Fruit fly (Drosophila melanogaster): Measurements from ENCODE around the gene Ir87a.

The Ir87a gene

dm6 chr3R:13419979-13420378, at the start of gene Ir87a:
Gene Ir87a, plus strand, starts transcription at chr3R:13420279.
- TF ChIP-seq cic (GFP tag; optimal IDR thresholded peaks at IDR 0.05), result no peak
- no peak for TF ChIP-seq cnc (optimal IDR thresholded peaks at IDR 0.05)
- TF ChIP-seq Mnt (GFP tag; optimal IDR thresholded peaks at IDR 0.05), result no peak
- TF ChIP-seq CG7101 (tag; optimal IDR thresholded peaks at IDR 0.05), result no peak
- no peak for TF ChIP-seq ovo (GFP tag; optimal IDR thresholded peaks at IDR 0.05)
- no peak for TF ChIP-seq CG33017 (tag; optimal IDR thresholded peaks at IDR 0.05)
- TF ChIP-seq Crg-1 (GFP tag; optimal IDR thresholded peaks at IDR 0.05), result no peak
- TF ChIP-seq bab1 (GFP tag; optimal IDR thresholded peaks at IDR 0.05), result no peak
- TF ChIP-seq CG14711 (tag; optimal IDR thresholded peaks at IDR 0.05), result no peak
- no peak for TF ChIP-seq CG7045 (GFP tag; optimal IDR thresholded peaks at IDR 0.05)
- no peak for TF ChIP-seq CG12768 (GFP tag; optimal IDR thresholded peaks at IDR 0.05)
- TF ChIP-seq kay (GFP tag; ENCODE audit: borderline replicate concordance), result no peak
- no peak for TF ChIP-seq Clk (GFP tag; optimal IDR thresholded peaks at IDR 0.05)

- TF ChIP-seq Hr96 (GFP tag; optimal IDR thresholded peaks at IDR 0.05) (no peak), CG33017 (tag; optimal IDR thresholded peaks at IDR 0.05) (peak; percentile 50), cic (GFP tag; optimal IDR thresholded peaks at IDR 0.05) (no peak), CG14711 (tag; optimal IDR thresholded peaks at IDR 0.05) (no peak), Mnt (GFP tag; optimal IDR thresholded peaks at IDR 0.05) (no peak), bab1 (GFP tag; optimal IDR thresholded peaks at IDR 0.05) (no peak), tj (GFP tag; optimal IDR thresholded peaks at IDR 0.05) (no peak), toe (GFP tag; optimal IDR thresholded peaks at IDR 0.05) (no peak), CG11617 (GFP tag; optimal IDR thresholded peaks at IDR 0.05) (peak; percentile 3), CG12768 (GFP tag; optimal IDR thresholded peaks at IDR 0.05) (no peak), CG5204 (GFP tag; optimal IDR thresholded peaks at IDR 0.05) (no peak), CG7045 (GFP tag; optimal IDR thresholded peaks at IDR 0.05) (no peak), CG7101 (tag; optimal IDR thresholded peaks at IDR 0.05) (peak; percentile 19), pad (GFP tag; optimal IDR thresholded peaks at IDR 0.05) (no peak), Clk (GFP tag; optimal IDR thresholded peaks at IDR 0.05) (no peak), kay (GFP tag; ENCODE audit: borderline replicate concordance) (no peak)
These were observed 48.0 kb upstream of the Ir87a start, which contains the start of the genes Lip3 and CG34309 for dm6 chr3R:13371840-13372680. Gene Lip3, minus strand, starts transcription at chr3R:13371904. Gene CG34309, plus strand, starts transcription at chr3R:13372630.

dm6 chr3R:13374913-13375312, 45.2 kb upstream of the Ir87a start:
- TF ChIP-seq CG7045 (GFP tag; optimal IDR thresholded peaks at IDR 0.05), result no peak
- no peak for TF ChIP-seq toe (GFP tag; optimal IDR thresholded peaks at IDR 0.05)
- no peak for TF ChIP-seq tj (GFP tag; optimal IDR thresholded peaks at IDR 0.05)
- no peak for TF ChIP-seq ovo (GFP tag; optimal IDR thresholded peaks at IDR 0.05)
- TF ChIP-seq cnc (optimal IDR thresholded peaks at IDR 0.05), result no peak
- no peak for TF ChIP-seq CG14711 (tag; optimal IDR thresholded peaks at IDR 0.05)

dm6 chr3R:13379675-13380074, 40.4 kb upstream of the Ir87a start, which contains the start of the genes CG9813 and CG8870:
Gene CG9813, minus strand, starts transcription at chr3R:13379775.
Gene CG8870, plus strand, starts transcription at chr3R:13379842.
- TF ChIP-seq CG11617 (GFP tag; optimal IDR thresholded peaks at IDR 0.05) (no peak), Crg-1 (GFP tag; optimal IDR thresholded peaks at IDR 0.05) (no peak)

- TF ChIP-seq CG11617 (GFP tag; optimal IDR thresholded peaks at IDR 0.05), result peak; percentile 39
- peak; percentile 56 for TF ChIP-seq Clk (GFP tag; optimal IDR thresholded peaks at IDR 0.05)
- TF ChIP-seq CG14711 (tag; optimal IDR thresholded peaks at IDR 0.05), result peak; percentile 92
- TF ChIP-seq bab1 (GFP tag; optimal IDR thresholded peaks at IDR 0.05), result peak; percentile 66
- peak; percentile 37 for TF ChIP-seq ovo (GFP tag; optimal IDR thresholded peaks at IDR 0.05)
- TF ChIP-seq tj (GFP tag; optimal IDR thresholded peaks at IDR 0.05), result peak; percentile 40
- peak; percentile 39 for TF ChIP-seq CG12768 (GFP tag; optimal IDR thresholded peaks at IDR 0.05)
- TF ChIP-seq CG33017 (tag; optimal IDR thresholded peaks at IDR 0.05), result peak; percentile 34
- peak; percentile 71 for TF ChIP-seq CG1620 (GFP tag; optimal IDR thresholded peaks at IDR 0.05)
- peak; percentile 82 for TF ChIP-seq CG5204 (GFP tag; optimal IDR thresholded peaks at IDR 0.05)
- TF ChIP-seq kay (GFP tag; ENCODE audit: borderline replicate concordance), result no peak
- TF ChIP-seq cic (GFP tag; optimal IDR thresholded peaks at IDR 0.05), result no peak
- peak; percentile 80 for TF ChIP-seq toe (GFP tag; optimal IDR thresholded peaks at IDR 0.05)
- TF ChIP-seq cnc (optimal IDR thresholded peaks at IDR 0.05), result no peak
- TF ChIP-seq CG7045 (GFP tag; optimal IDR thresholded peaks at IDR 0.05), result peak; percentile 47
- peak; percentile 63 for TF ChIP-seq Crg-1 (GFP tag; optimal IDR thresholded peaks at IDR 0.05)
- peak; percentile 68 for TF ChIP-seq CG7101 (tag; optimal IDR thresholded peaks at IDR 0.05)
- peak; percentile 25 for TF ChIP-seq pad (GFP tag; optimal IDR thresholded peaks at IDR 0.05)
- peak; percentile 30 for TF ChIP-seq Mnt (GFP tag; optimal IDR thresholded peaks at IDR 0.05)
- TF ChIP-seq Hr96 (GFP tag; optimal IDR thresholded peaks at IDR 0.05), result no peak
These were observed 38.2 kb upstream of the Ir87a start, which contains the start of the genes mRpS21 and Droj2 for dm6 chr3R:13381744-13382435. Gene mRpS21, minus strand, starts transcription at chr3R:13381809. Gene Droj2, plus strand, starts transcription at chr3R:13382106.

- TF ChIP-seq CG11617 (GFP tag; optimal IDR thresholded peaks at IDR 0.05) (peak; percentile 50), CG7101 (tag; optimal IDR thresholded peaks at IDR 0.05) (peak; percentile 23), CG33017 (tag; optimal IDR thresholded peaks at IDR 0.05) (peak; percentile 31), cnc (optimal IDR thresholded peaks at IDR 0.05) (no peak), tj (GFP tag; optimal IDR thresholded peaks at IDR 0.05) (no peak), Crg-1 (GFP tag; optimal IDR thresholded peaks at IDR 0.05) (no peak), CG1620 (GFP tag; optimal IDR thresholded peaks at IDR 0.05) (no peak), pad (GFP tag; optimal IDR thresholded peaks at IDR 0.05) (peak; percentile 92), Mnt (GFP tag; optimal IDR thresholded peaks at IDR 0.05) (peak; percentile 86), Hr96 (GFP tag; optimal IDR thresholded peaks at IDR 0.05) (no peak), cic (GFP tag; optimal IDR thresholded peaks at IDR 0.05) (peak; percentile 32), ovo (GFP tag; optimal IDR thresholded peaks at IDR 0.05) (peak; percentile 15), Clk (GFP tag; optimal IDR thresholded peaks at IDR 0.05) (no peak), CG14711 (tag; optimal IDR thresholded peaks at IDR 0.05) (peak; percentile 22), kay (GFP tag; ENCODE audit: borderline replicate concordance) (peak; percentile 93), bab1 (GFP tag; optimal IDR thresholded peaks at IDR 0.05) (peak; percentile 3), CG7045 (GFP tag; optimal IDR thresholded peaks at IDR 0.05) (no peak), CG12768 (GFP tag; optimal IDR thresholded peaks at IDR 0.05) (peak; percentile 21), CG5204 (GFP tag; optimal IDR thresholded peaks at IDR 0.05) (no peak), toe (GFP tag; optimal IDR thresholded peaks at IDR 0.05) (no peak)
These were observed 37.4 kb upstream of the Ir87a start for dm6 chr3R:13382656-13383142.
